Fruit fly (Drosophila melanogaster) S2 (cell line): ENCODE results near the gene CG34393.
A peak's percentile ranks its signal among the peaks of the same experiment; 100 is the strongest.
"Not testable (repeated sequence)": the region's sequence is repeated elsewhere in the genome, so short reads cannot be mapped to it uniquely, and the experiment has no call there.

Experiments
- CG8478 ChIP-seq: fragments of >200 bp; optimal IDR thresholded peaks from 2 replicates; lab custom pipeline; 2018
- CTCF ChIP-seq, 2 experiments: fragments of >200 bp; optimal IDR thresholded peaks; 2 replicates each; lab custom pipeline; 2018

Gene CG34393

dm6 chr2L:3200396-3200795, at the start of gene CG34393:
TSS of gene CG34393 (minus strand) at chr2L:3200496.
- TF ChIP-seq CTCF (optimal IDR thresholded peaks at IDR 0.05; lab: Kevin White, UChicago) (no peak), CG8478 (lab: Kevin White, UChicago) (no peak)

- no peak for TF ChIP-seq CTCF (optimal IDR thresholded peaks at IDR 0.05; lab: Kevin White, UChicago)
Measured at dm6 chr2L:3246030-3246429, 45.7 kb upstream of the CG34393 start.

- TF ChIP-seq CG8478 (lab: Kevin White, UChicago): no peak
- TF ChIP-seq CTCF (optimal IDR thresholded peaks at IDR 0.05; lab: Kevin White, UChicago): no peak
Measured at dm6 chr2L:3231239-3231638, 30.9 kb upstream of the CG34393 start.

dm6 chr2L:3228694-3229093, 28.4 kb upstream of the CG34393 start:
- TF ChIP-seq CG8478 (lab: Kevin White, UChicago) (no peak), CTCF (optimal IDR thresholded peaks at IDR 0.05; lab: Kevin White, UChicago) (no peak)

- TF ChIP-seq CG8478 (lab: Kevin White, UChicago) (no peak), CTCF (optimal IDR thresholded peaks at IDR 0.05; lab: Kevin White, UChicago) (no peak)
Measured at dm6 chr2L:3199556-3199955, 740 bp downstream of the CG34393 start.

- TF ChIP-seq CG8478 (lab: Kevin White, UChicago) (no peak), CTCF (optimal IDR thresholded peaks at IDR 0.05; lab: Kevin White, UChicago) (no peak)
Measured at dm6 chr2L:3188875-3189274, 11.4 kb downstream of the CG34393 start.

- TF ChIP-seq CTCF (optimal IDR thresholded peaks at IDR 0.05; lab: Kevin White, UChicago) (peak; percentile 81 to 86), CG8478 (lab: Kevin White, UChicago) (no peak)
Measured at dm6 chr2L:3183205-3183604, 17.1 kb downstream of the CG34393 start.

- TF ChIP-seq CTCF (optimal IDR thresholded peaks at IDR 0.05; lab: Kevin White, UChicago) (peak; percentile 63 to 65), CG8478 (lab: Kevin White, UChicago) (no peak)
Measured at dm6 chr2L:3179654-3180053, 20.6 kb downstream of the CG34393 start.

dm6 chr2L:3173740-3174139, 26.6 kb downstream of the CG34393 start, which contains the start of the genes CG31698 and CG15404:
TSS of gene CG31698 (minus strand) at chr2L:3173840.
TSS of gene CG15404 (plus strand) at chr2L:3173972.
- no peak for TF ChIP-seq CG8478 (lab: Kevin White, UChicago)
- TF ChIP-seq CTCF (optimal IDR thresholded peaks at IDR 0.05; lab: Kevin White, UChicago): no peak

- TF ChIP-seq CTCF (optimal IDR thresholded peaks at IDR 0.05; lab: Kevin White, UChicago) (no peak), CG8478 (lab: Kevin White, UChicago) (no peak)
Measured at dm6 chr2L:3172745-3173271, 27.5 kb downstream of the CG34393 start.

dm6 chr2L:3170949-3171579, 29.2 kb downstream of the CG34393 start, which contains the start of gene CG44002:
TSS of gene CG44002 (minus strand) at chr2L:3171092.
- TF ChIP-seq CTCF (optimal IDR thresholded peaks at IDR 0.05; lab: Kevin White, UChicago) (no peak), CG8478 (lab: Kevin White, UChicago) (no peak)

dm6 chr2L:3166710-3167109, 33.6 kb downstream of the CG34393 start:
- TF ChIP-seq CTCF (optimal IDR thresholded peaks at IDR 0.05; lab: Kevin White, UChicago) (no peak), CG8478 (lab: Kevin White, UChicago) (no peak)

- no peak for TF ChIP-seq CTCF (optimal IDR thresholded peaks at IDR 0.05; lab: Kevin White, UChicago)
- TF ChIP-seq CG8478 (lab: Kevin White, UChicago): no peak
Measured at dm6 chr2L:3165022-3165647, 35.2 kb downstream of the CG34393 start.

- no peak for TF ChIP-seq CG8478 (lab: Kevin White, UChicago)
- TF ChIP-seq CTCF (optimal IDR thresholded peaks at IDR 0.05; lab: Kevin White, UChicago): no peak
Measured at dm6 chr2L:3164257-3165021, 35.9 kb downstream of the CG34393 start.

dm6 chr2L:3163490-3163889, 36.8 kb downstream of the CG34393 start, which contains the start of gene Hydr2:
TSS of gene Hydr2 (plus strand) at chr2L:3163645.
- not testable (repeated sequence) for TF ChIP-seq CTCF (optimal IDR thresholded peaks at IDR 0.05; lab: Kevin White, UChicago); CG8478 (lab: Kevin White, UChicago)
